Worm (Caenorhabditis elegans) whole organism, L3 larva: ENCODE data around the gene spt-5.
A peak's percentile ranks its signal among the peaks of the same experiment; 100 is the strongest.

Source experiments
- R02D3.7 ChIP-seq: fragments of 150-350 bp; optimal IDR thresholded peaks from 2 replicates; lab custom pipeline; 2014; ENCODE audit warnings: missing biosample characterization, missing genetic modification characterization
- ZK546.5 ChIP-seq: sonication (generic microtip); optimal IDR thresholded peaks from 2 replicates; lab custom pipeline; 2017; ENCODE audit warnings: missing biosample characterization, missing genetic modification characterization
- aly-2 ChIP-seq: fragments of 150-350 bp; optimal IDR thresholded peaks from 2 replicates; lab custom pipeline; 2014; ENCODE audit warnings: missing biosample characterization, missing genetic modification characterization
- ama-1 ChIP-seq: fragments of 150-350 bp; optimal IDR thresholded peaks from 2 replicates; lab custom pipeline; 2018
- ceh-82 ChIP-seq: fragments of 150-350 bp; optimal IDR thresholded peaks from 2 replicates; lab custom pipeline; 2014; ENCODE audit warnings: missing biosample characterization, missing genetic modification characterization
- ceh-9 ChIP-seq: sonication (generic microtip); optimal IDR thresholded peaks from 2 replicates; lab custom pipeline; 2018; ENCODE audit warnings: missing biosample characterization, missing genetic modification characterization
- daf-12 ChIP-seq: fragments of 150-350 bp; optimal IDR thresholded peaks from 2 replicates; lab custom pipeline; 2014; ENCODE audit warnings: missing biosample characterization, missing genetic modification reagents, missing genetic modification characterization
- egl-27 ChIP-seq: sonication (generic microtip); optimal IDR thresholded peaks from 4 replicates; lab custom pipeline; 2017; ENCODE audit warnings: missing biosample characterization, missing genetic modification reagents, missing genetic modification characterization
- egl-5 ChIP-seq: fragments of 150-350 bp; optimal IDR thresholded peaks from 2 replicates; lab custom pipeline; 2017; ENCODE audit warnings: missing biosample characterization, missing genetic modification reagents, missing genetic modification characterization, inconsistent platforms
- elt-1 ChIP-seq: fragments of 150-350 bp; optimal IDR thresholded peaks from 2 replicates; lab custom pipeline; 2014; ENCODE audit warnings: missing biosample characterization, missing genetic modification characterization
- elt-2 ChIP-seq: sonication (generic microtip); optimal IDR thresholded peaks from 2 replicates; lab custom pipeline; 2016; ENCODE audit warnings: missing genetic modification reagents, mild to moderate bottlenecking, missing genetic modification characterization, missing compliant biosample characterization
- eor-1 ChIP-seq, 2 experiments: fragments of 150-350 bp; optimal IDR thresholded peaks; 2 replicates each; lab custom pipeline; 2014 to 2018; ENCODE audit warnings: missing biosample characterization in 2 of 2, missing genetic modification characterization in 2 of 2
- fkh-10 ChIP-seq: sonication (generic microtip); optimal IDR thresholded peaks from 2 replicates; lab custom pipeline; 2017; ENCODE audit warnings: missing biosample characterization, missing genetic modification reagents, missing genetic modification characterization
- fkh-2 ChIP-seq: fragments of 150-350 bp; optimal IDR thresholded peaks from 2 replicates; lab custom pipeline; 2014; ENCODE audit warnings: missing biosample characterization, missing genetic modification reagents, missing genetic modification characterization
- fos-1 ChIP-seq: fragments of 150-350 bp; optimal IDR thresholded peaks from 2 replicates; lab custom pipeline; 2014; ENCODE audit warnings: missing biosample characterization, missing genetic modification characterization
- hmg-11 ChIP-seq: sonication (generic microtip); optimal IDR thresholded peaks from 2 replicates; lab custom pipeline; 2016; ENCODE audit warnings: missing genetic modification characterization, missing compliant biosample characterization
- jun-1 ChIP-seq: fragments of 150-350 bp; optimal IDR thresholded peaks from 2 replicates; lab custom pipeline; 2014; ENCODE audit warnings: missing biosample characterization, missing genetic modification reagents, missing genetic modification characterization
- lin-15B ChIP-seq: fragments of 150-350 bp; optimal IDR thresholded peaks from 2 replicates; lab custom pipeline; 2014; ENCODE audit warnings: missing biosample characterization, missing genetic modification characterization
- lin-39 ChIP-seq: fragments of 150-350 bp; optimal IDR thresholded peaks from 2 replicates; lab custom pipeline; 2018; ENCODE audit warnings: missing biosample characterization, missing genetic modification reagents, missing genetic modification characterization
- lsy-12 ChIP-seq: sonication (generic microtip); optimal IDR thresholded peaks from 2 replicates; lab custom pipeline; 2016; ENCODE audit warnings: mild to moderate bottlenecking, missing genetic modification characterization, missing compliant biosample characterization
- mdl-1 ChIP-seq: fragments of 150-350 bp; optimal IDR thresholded peaks from 2 replicates; lab custom pipeline; 2014; ENCODE audit warnings: missing biosample characterization, missing genetic modification characterization
- nfya-1 ChIP-seq: sonication (generic microtip); optimal IDR thresholded peaks from 2 replicates; lab custom pipeline; 2017; ENCODE audit warnings: missing genetic modification characterization, mild to moderate bottlenecking, missing compliant biosample characterization, antibody characterized with exemption, moderate library complexity; ENCODE audit not compliant: insufficient read depth
- nhr-11 ChIP-seq: fragments of 150-350 bp; optimal IDR thresholded peaks from 2 replicates; lab custom pipeline; 2014; ENCODE audit warnings: missing biosample characterization, missing genetic modification characterization
- nhr-12 ChIP-seq: fragments of 150-350 bp; optimal IDR thresholded peaks from 2 replicates; lab custom pipeline; 2014; ENCODE audit warnings: missing biosample characterization, missing genetic modification characterization
- nhr-23 ChIP-seq: fragments of 150-350 bp; optimal IDR thresholded peaks from 2 replicates; lab custom pipeline; 2014; ENCODE audit warnings: missing biosample characterization, missing genetic modification reagents, missing genetic modification characterization
- nhr-237 ChIP-seq: fragments of 150-350 bp; optimal IDR thresholded peaks from 2 replicates; lab custom pipeline; 2014; ENCODE audit warnings: missing biosample characterization, missing genetic modification characterization
- nhr-25 ChIP-seq: sonication (generic microtip); optimal IDR thresholded peaks from 2 replicates; lab custom pipeline; 2017; ENCODE audit warnings: missing biosample characterization, missing genetic modification characterization
- nhr-43 ChIP-seq: sonication (generic microtip); optimal IDR thresholded peaks from 2 replicates; lab custom pipeline; 2016; ENCODE audit warnings: mild to moderate bottlenecking, missing genetic modification characterization, missing compliant biosample characterization; ENCODE audit not compliant: poor library complexity, severe bottlenecking
- pha-4 ChIP-seq: fragments of 150-350 bp; optimal IDR thresholded peaks from 2 replicates; lab custom pipeline; 2014; ENCODE audit warnings: missing biosample characterization, missing genetic modification reagents, missing genetic modification characterization
- pqm-1 ChIP-seq: fragments of 150-350 bp; optimal IDR thresholded peaks from 2 replicates; lab custom pipeline; 2017; ENCODE audit warnings: missing biosample characterization, missing genetic modification characterization, inconsistent platforms
- sea-2 ChIP-seq: fragments of 150-350 bp; sonication (generic microtip); optimal IDR thresholded peaks from 4 replicates; lab custom pipeline; 2014; ENCODE audit warnings: missing biosample characterization, missing genetic modification reagents, missing genetic modification characterization
- skn-1 ChIP-seq: fragments of 150-350 bp; optimal IDR thresholded peaks from 2 replicates; lab custom pipeline; 2014; ENCODE audit warnings: missing biosample characterization, missing genetic modification characterization
- snpc-4 ChIP-seq: fragments of 150-350 bp; optimal IDR thresholded peaks from 2 replicates; lab custom pipeline; 2014; ENCODE audit warnings: missing biosample characterization, missing genetic modification characterization
- tbx-2 ChIP-seq: sonication (generic microtip); optimal IDR thresholded peaks from 2 replicates; lab custom pipeline; 2016; ENCODE audit warnings: mild to moderate bottlenecking, missing genetic modification characterization, missing compliant biosample characterization
- unc-62 ChIP-seq: fragments of 150-350 bp; sonication (generic microtip); optimal IDR thresholded peaks from 4 replicates; lab custom pipeline; 2014; ENCODE audit warnings: missing biosample characterization, missing genetic modification reagents, missing genetic modification characterization
- zag-1 ChIP-seq: fragments of 150-350 bp; optimal IDR thresholded peaks from 2 replicates; lab custom pipeline; 2014; ENCODE audit warnings: missing biosample characterization, missing genetic modification characterization
- ztf-11 ChIP-seq: fragments of 150-350 bp; optimal IDR thresholded peaks from 2 replicates; lab custom pipeline; 2014; ENCODE audit warnings: missing biosample characterization, missing genetic modification characterization
- ztf-4 ChIP-seq: fragments of 150-350 bp; optimal IDR thresholded peaks from 2 replicates; lab custom pipeline; 2014; ENCODE audit warnings: missing biosample characterization, missing genetic modification characterization

spt-5 gene

ce11 chrIV:12018920-12019319, 32.4 kb upstream of the spt-5 start:
- TF ChIP-seq pqm-1, result no peak
- TF ChIP-seq nhr-43 (tag; lab: Kevin White, UChicago), result peak; percentile 10
- no peak for TF ChIP-seq nhr-11 (tag; lab: Kevin White, UChicago)
- TF ChIP-seq fkh-2 (tag; lab: Kevin White, UChicago), result no peak
- TF ChIP-seq nhr-25 (tag; lab: Kevin White, UChicago), result peak; percentile 80

ce11 chrIV:12021360-12021759, 29.9 kb upstream of the spt-5 start:
- TF ChIP-seq nhr-25 (tag; lab: Kevin White, UChicago) (peak; percentile 92), nhr-43 (tag; lab: Kevin White, UChicago) (peak; percentile 73), ama-1 (lab: Kevin White, UChicago) (no peak), zag-1 (no peak), elt-1 (peak; percentile 89)

- TF ChIP-seq nhr-23 (no peak), daf-12 (tag; lab: Kevin White, UChicago) (no peak), skn-1 (tag; lab: Kevin White, UChicago) (no peak), ceh-82 (tag; lab: Kevin White, UChicago) (no peak), fkh-10 (no peak)
These were observed 22.2 kb upstream of the spt-5 start, which contains the start of gene tgn-38 for ce11 chrIV:12029074-12029473. Gene tgn-38 (minus strand): TSS chrIV:12029174.

- peak; percentile 40 for TF ChIP-seq hmg-11 (tag; lab: Kevin White, UChicago)
- peak; percentile 14 for TF ChIP-seq nhr-23
- peak; percentile 29 for TF ChIP-seq egl-5 (tag; lab: Kevin White, UChicago)
- TF ChIP-seq elt-1, result no peak
- no peak for TF ChIP-seq eor-1 (tag; optimal IDR thresholded peaks at IDR 0.05; lab: Kevin White, UChicago)
- peak; percentile 46 for TF ChIP-seq pha-4
- TF ChIP-seq R02D3.7 (tag; lab: Kevin White, UChicago), result no peak
- peak; percentile 67 for TF ChIP-seq lin-15B
- TF ChIP-seq nfya-1 (tag; lab: Kevin White, UChicago), result peak; percentile 50
- no peak for TF ChIP-seq aly-2
- TF ChIP-seq unc-62 (GFP tag; lab: Kevin White, UChicago), result no peak
- peak; percentile 26 for TF ChIP-seq snpc-4
- no peak for TF ChIP-seq zag-1
- TF ChIP-seq nhr-25 (tag; lab: Kevin White, UChicago), result peak; percentile 8
These were observed 21.5 kb upstream of the spt-5 start, which contains the start of gene T12G3.11 for ce11 chrIV:12029722-12030182. Gene T12G3.11 (minus strand): TSS chrIV:12029772.

- TF ChIP-seq nhr-11 (tag; lab: Kevin White, UChicago), result no peak
- no peak for TF ChIP-seq egl-5 (tag; lab: Kevin White, UChicago)
- no peak for TF ChIP-seq jun-1 (tag; lab: Kevin White, UChicago)
- TF ChIP-seq elt-1, result no peak
- TF ChIP-seq mdl-1, result no peak
These were observed 20.3 kb upstream of the spt-5 start, which contains the start of the genes T12G3.6 and mrpl-51 for ce11 chrIV:12031003-12031402. Gene T12G3.6 (minus strand): TSS chrIV:12031271. Gene mrpl-51 (plus strand): TSS chrIV:12031324.

ce11 chrIV:12032383-12032782, 18.9 kb upstream of the spt-5 start:
- peak; percentile 29 for TF ChIP-seq lin-39
- peak; percentile 79 for TF ChIP-seq ama-1 (lab: Kevin White, UChicago)
- TF ChIP-seq aly-2, result no peak
- TF ChIP-seq ZK546.5 (tag; lab: Kevin White, UChicago), result no peak
- peak; percentile 59 for TF ChIP-seq skn-1 (tag; lab: Kevin White, UChicago)
- peak; percentile 34 for TF ChIP-seq snpc-4
- peak; percentile 39 for TF ChIP-seq ceh-82 (tag; lab: Kevin White, UChicago)
- no peak for TF ChIP-seq fkh-10
- peak; percentile 83 for TF ChIP-seq lsy-12
- peak; percentile 65 for TF ChIP-seq unc-62 (GFP tag; lab: Kevin White, UChicago)
- TF ChIP-seq hmg-11 (tag; lab: Kevin White, UChicago), result peak; percentile 89
- peak; percentile 55 for TF ChIP-seq elt-1
- TF ChIP-seq fos-1 (tag; lab: Kevin White, UChicago), result peak; percentile 79
- peak; percentile 86 for TF ChIP-seq jun-1 (tag; lab: Kevin White, UChicago)
- no peak for TF ChIP-seq zag-1
- no peak for TF ChIP-seq sea-2 (GFP tag; lab: Kevin White, UChicago)
- no peak for TF ChIP-seq nhr-12 (tag; lab: Kevin White, UChicago)
- TF ChIP-seq nfya-1 (tag; lab: Kevin White, UChicago), result peak; percentile 89
- TF ChIP-seq pha-4, result peak; percentile 92
- TF ChIP-seq egl-27 (tag; lab: Kevin White, UChicago), result peak; percentile 20
- no peak for TF ChIP-seq nhr-237 (tag; lab: Kevin White, UChicago)
- TF ChIP-seq pqm-1, result peak; percentile 94
- TF ChIP-seq ztf-4 (tag; lab: Kevin White, UChicago), result no peak
- TF ChIP-seq nhr-43 (tag; lab: Kevin White, UChicago), result peak; percentile 70
- TF ChIP-seq tbx-2 (tag; lab: Kevin White, UChicago), result peak; percentile 61
- no peak for TF ChIP-seq nhr-11 (tag; lab: Kevin White, UChicago)
- no peak for TF ChIP-seq fkh-2 (tag; lab: Kevin White, UChicago)
- TF ChIP-seq eor-1 (tag; optimal IDR thresholded peaks at IDR 0.05; lab: Kevin White, UChicago), result no peak
- no peak for TF ChIP-seq ceh-9 (tag; lab: Kevin White, UChicago)
- peak; percentile 80 for TF ChIP-seq lin-15B
- TF ChIP-seq nhr-23, result peak; percentile 92
- TF ChIP-seq egl-5 (tag; lab: Kevin White, UChicago), result peak; percentile 93
- no peak for TF ChIP-seq daf-12 (tag; lab: Kevin White, UChicago)
- TF ChIP-seq elt-2 (tag; lab: Kevin White, UChicago), result peak; percentile 97
- no peak for TF ChIP-seq ztf-11 (tag; lab: Kevin White, UChicago)
- TF ChIP-seq nhr-25 (tag; lab: Kevin White, UChicago), result peak; percentile 93
